2 worm cellular contexts compared by ENCODE assay signal in the genomic region with DNA sequence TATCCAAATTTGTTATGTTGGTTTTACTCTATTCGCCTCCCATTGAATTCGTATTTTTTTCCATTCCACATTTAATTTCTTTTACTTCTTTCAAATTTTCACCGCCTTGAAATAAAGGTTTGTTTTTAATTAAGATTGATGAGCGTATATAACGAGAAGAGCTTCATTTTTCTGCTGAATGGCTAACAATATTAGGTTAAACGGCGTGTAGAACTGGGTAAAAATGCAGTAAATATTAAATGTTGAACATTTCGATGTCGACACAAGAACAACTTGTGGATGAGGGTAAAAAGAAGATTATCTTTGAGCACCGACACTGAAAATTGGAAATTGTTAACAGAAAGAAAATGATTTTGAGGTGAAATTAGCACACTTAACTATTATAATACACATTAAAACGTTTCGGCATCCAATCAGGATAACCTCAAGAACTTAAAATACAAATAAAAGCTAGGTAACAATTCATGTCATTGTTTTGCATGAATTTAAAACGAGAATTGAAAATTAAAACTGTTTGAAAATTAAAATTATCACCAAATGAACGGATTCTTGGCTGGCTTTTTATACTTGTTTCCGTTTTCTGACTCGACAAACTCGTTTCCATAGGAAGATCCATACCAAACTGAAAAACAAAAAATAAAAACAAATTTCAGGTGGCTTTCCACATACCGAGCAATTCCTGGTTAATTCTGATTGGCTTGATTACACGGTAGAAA.
TF ChIP-seq lines count a peak whose summit lies in the region.

No protein-coding gene starts in this region.

TF ChIP-seq in whole organism, L4 larva, 104 proteins besides CTCF, POLR2A, EP300 and RAD21:
- TF ChIP-seq F49E8.2 (tag; optimal IDR thresholded peaks at IDR 0.05; lab: Kevin White, UChicago; ENCODE audit: borderline replicate concordance) (no peak), daf-12 (tag; optimal IDR thresholded peaks at IDR 0.05; lab: Kevin White, UChicago) (no peak), spr-3 (GFP tag; optimal IDR thresholded peaks at IDR 0.05; lab: Kevin White, UChicago) (no peak), aha-1 (tag; lab: Kevin White, UChicago) (peak; percentile 91), T20F7.1 (GFP tag; optimal IDR thresholded peaks at IDR 0.05; lab: Kevin White, UChicago) (peak; percentile 15), dmd-8 (GFP tag; IDR thresholded peaks at IDR 0.05; lab: Robert Waterston, UW) (no peak), unc-62 (GFP tag; optimal IDR thresholded peaks at IDR 0.05 in 1 of 2; lab: Kevin White, UChicago) (peak in 1 of 2 experiments; percentile 14), unc-62 (tag; optimal IDR thresholded peaks at IDR 0.05; lab: Kevin White, UChicago) (no peak), zag-1 (tag; optimal IDR thresholded peaks at IDR 0.05; lab: Kevin White, UChicago) (no peak), mep-1 (tag; optimal IDR thresholded peaks at IDR 0.05; lab: Kevin White, UChicago) (no peak), lin-38 (GFP tag; IDR thresholded peaks at IDR 0.05; lab: Robert Waterston, UW) (peak; percentile 30), attf-4 (tag; optimal IDR thresholded peaks at IDR 0.05; lab: Kevin White, UChicago) (no peak), arid-1 (GFP tag; conservative IDR thresholded peaks at IDR 0.05; lab: Robert Waterston, UW) (0 out of 2 replicates have a peak, but pooled peaks have one; percentile 30), zfp-2 (tag; optimal IDR thresholded peaks at IDR 0.05; lab: Kevin White, UChicago) (no peak), F44E2.7 (GFP tag; IDR thresholded peaks at IDR 0.05; lab: Robert Waterston, UW) (no peak), snpc-1.2 (GFP tag; IDR thresholded peaks at IDR 0.05; lab: Robert Waterston, UW) (peak; percentile 18; the same call in 1 of the 2 replicates), egl-43 (GFP tag; IDR thresholded peaks at IDR 0.05; lab: Robert Waterston, UW) (no peak), Y48G9A.11 (GFP tag; IDR thresholded peaks at IDR 0.05; lab: Robert Waterston, UW) (peak; percentile 15; the same call in 1 of the 2 replicates), lir-3 (tag; optimal IDR thresholded peaks at IDR 0.05; lab: Kevin White, UChicago) (no peak), unc-130 (GFP tag; optimal IDR thresholded peaks at IDR 0.05; lab: Kevin White, UChicago) (no peak)

TF ChIP-seq in whole organism, young adult, 124 proteins besides CTCF, POLR2A, EP300 and RAD21:
- no peak for TF ChIP-seq cebp-1 (GFP tag; IDR thresholded peaks at IDR 0.05; lab: Robert Waterston, UW)
- TF ChIP-seq cebp-1 (tag; optimal IDR thresholded peaks at IDR 0.05; lab: Kevin White, UChicago) = peak; percentile 31
- TF ChIP-seq madf-3 (GFP tag; IDR thresholded peaks at IDR 0.05; lab: Robert Waterston, UW) = 0 out of 2 replicates have a peak, but pooled peaks have one; percentile 22
- TF ChIP-seq ztf-6 (GFP tag; IDR thresholded peaks at IDR 0.05; lab: Robert Waterston, UW) = no peak
- no peak for TF ChIP-seq attf-3 (GFP tag; conservative IDR thresholded peaks at IDR 0.05; lab: Robert Waterston, UW)
- 0 out of 2 replicates have a peak, but pooled peaks have one; percentile 17 for TF ChIP-seq attf-6 (GFP tag; IDR thresholded peaks at IDR 0.05; lab: Robert Waterston, UW)
- peak in 1 of 2 experiments; percentile 3 for TF ChIP-seq rec-8 (tag; optimal IDR thresholded peaks at IDR 0.05; lab: Kevin White, UChicago)
- TF ChIP-seq F57C9.4 (tag; optimal IDR thresholded peaks at IDR 0.05; lab: Kevin White, UChicago) = no peak
- peak; percentile 24 for TF ChIP-seq xnd-1 (tag; optimal IDR thresholded peaks at IDR 0.05; lab: Kevin White, UChicago)
- peak; percentile 68; the same call in 1 of the 2 replicates for TF ChIP-seq Y56A3A.18 (GFP tag; IDR thresholded peaks at IDR 0.05; lab: Robert Waterston, UW)
- peak; percentile 17 for TF ChIP-seq chd-7 (tag; optimal IDR thresholded peaks at IDR 0.05; lab: Kevin White, UChicago)
- TF ChIP-seq rpc-1 (optimal IDR thresholded peaks at IDR 0.05; lab: Kevin White, UChicago) = no peak
- no peak for TF ChIP-seq rpc-1 (tag; optimal IDR thresholded peaks at IDR 0.05; lab: Kevin White, UChicago)
- peak; percentile 34; the same call in 1 of the 2 replicates for TF ChIP-seq D2030.7 (GFP tag; IDR thresholded peaks at IDR 0.05; lab: Robert Waterston, UW)
- TF ChIP-seq snpc-1.3 (tag; optimal IDR thresholded peaks at IDR 0.05; lab: Kevin White, UChicago; ENCODE audit: insufficient read depth) = peak; percentile 20
- TF ChIP-seq lsl-1 (GFP tag; optimal IDR thresholded peaks at IDR 0.05; lab: Kevin White, UChicago) = peak; percentile 2
- no peak for TF ChIP-seq hlh-12 (tag; optimal IDR thresholded peaks at IDR 0.05; lab: Kevin White, UChicago)
- TF ChIP-seq Y95B8A.8 (GFP tag; IDR thresholded peaks at IDR 0.05; lab: Robert Waterston, UW) = peak; percentile 80
- peak; percentile 44 for TF ChIP-seq him-1 (tag; optimal IDR thresholded peaks at IDR 0.05; lab: Kevin White, UChicago)
- peak; percentile 50 for TF ChIP-seq F52B5.7 (tag; optimal IDR thresholded peaks at IDR 0.05; lab: Kevin White, UChicago)
- TF ChIP-seq nhr-80 (tag; optimal IDR thresholded peaks at IDR 0.05; lab: Kevin White, UChicago) = no peak
- TF ChIP-seq snpc-3.4 (tag; optimal IDR thresholded peaks at IDR 0.05; lab: Kevin White, UChicago) = peak; percentile 1
- peak; percentile 62 for TF ChIP-seq madf-6 (GFP tag; IDR thresholded peaks at IDR 0.05; lab: Robert Waterston, UW)
- TF ChIP-seq dpff-1 (tag; optimal IDR thresholded peaks at IDR 0.05; lab: Kevin White, UChicago) = peak; percentile 43
- peak; percentile 12 for TF ChIP-seq atf-7 (tag; optimal IDR thresholded peaks at IDR 0.05; lab: Kevin White, UChicago)
- 0 out of 2 replicates have a peak, but pooled peaks have one; percentile 56 for TF ChIP-seq Y53G8AR.9 (GFP tag; conservative IDR thresholded peaks at IDR 0.05; lab: Robert Waterston, UW)
- TF ChIP-seq hmg-1.2 (GFP tag; IDR thresholded peaks at IDR 0.05; lab: Robert Waterston, UW) = no peak; the same call in 1 of the 2 replicates
- peak; percentile 84 for TF ChIP-seq hrde-1 (tag; optimal IDR thresholded peaks at IDR 0.05; lab: Kevin White, UChicago; ENCODE audit: borderline replicate concordance)
- TF ChIP-seq C17E4.6 (GFP tag; IDR thresholded peaks at IDR 0.05; lab: Robert Waterston, UW) = 0 out of 2 replicates have a peak, but pooled peaks have one; percentile 9
- TF ChIP-seq ztf-3 (GFP tag; optimal IDR thresholded peaks at IDR 0.05; lab: Kevin White, UChicago) = no peak
- TF ChIP-seq athp-1 (tag; optimal IDR thresholded peaks at IDR 0.05; lab: Kevin White, UChicago) = peak; percentile 69
- no peak for TF ChIP-seq Y67H2A.10 (GFP tag; conservative IDR thresholded peaks at IDR 0.05; lab: Robert Waterston, UW)
- peak; percentile 6 for TF ChIP-seq F10E7.11 (tag; optimal IDR thresholded peaks at IDR 0.05; lab: Kevin White, UChicago)
- peak; percentile 67; the same call in 1 of the 2 replicates for TF ChIP-seq Y79H2A.3 (GFP tag; conservative IDR thresholded peaks at IDR 0.05; lab: Robert Waterston, UW)
- TF ChIP-seq ccch-3 (GFP tag; optimal IDR thresholded peaks at IDR 0.05; lab: Kevin White, UChicago) = no peak
- TF ChIP-seq ZK185.1 (tag; optimal IDR thresholded peaks at IDR 0.05; lab: Kevin White, UChicago; ENCODE audit: poor library complexity, severe bottlenecking) = peak; percentile 1
- TF ChIP-seq nfyb-1 (GFP tag; IDR thresholded peaks at IDR 0.05; lab: Robert Waterston, UW) = peak; percentile 62; the same call in 1 of the 2 replicates
- no peak for TF ChIP-seq ztf-28 (GFP tag; IDR thresholded peaks at IDR 0.05; lab: Robert Waterston, UW)
- TF ChIP-seq ama-1 (optimal IDR thresholded peaks at IDR 0.05; lab: Kevin White, UChicago) = no peak
- peak in 1 of 2 experiments; percentile 57 for TF ChIP-seq ama-1 (GFP tag; optimal IDR thresholded peaks at IDR 0.05; lab: Kevin White, UChicago)
- peak; percentile 54 for TF ChIP-seq F49E8.2 (tag; optimal IDR thresholded peaks at IDR 0.05; lab: Kevin White, UChicago; ENCODE audit: insufficient read depth)
- no peak for TF ChIP-seq lag-1 (GFP tag; IDR thresholded peaks at IDR 0.05; lab: Robert Waterston, UW)
- TF ChIP-seq tbp1 (GFP tag; optimal IDR thresholded peaks at IDR 0.05; lab: Kevin White, UChicago) = peak; percentile 30
- 0 out of 2 replicates have a peak, but pooled peaks have one; percentile 21 for TF ChIP-seq B0336.3 (GFP tag; IDR thresholded peaks at IDR 0.05; lab: Robert Waterston, UW)
- TF ChIP-seq lin-54 (GFP tag; optimal IDR thresholded peaks at IDR 0.05; lab: Kevin White, UChicago) = peak; percentile 9
- peak; percentile 47; the same call in 1 of the 2 replicates for TF ChIP-seq lin-26 (GFP tag; IDR thresholded peaks at IDR 0.05; lab: Robert Waterston, UW)
- TF ChIP-seq die-1 (tag; optimal IDR thresholded peaks at IDR 0.05; lab: Kevin White, UChicago) = no peak
- TF ChIP-seq dpl-1 (GFP tag; optimal IDR thresholded peaks at IDR 0.05; lab: Kevin White, UChicago) = no peak
- 0 out of 2 replicates have a peak, but pooled peaks have one; percentile 30 for TF ChIP-seq ceh-100 (GFP tag; IDR thresholded peaks at IDR 0.05; lab: Robert Waterston, UW)
- peak; percentile 9 for TF ChIP-seq repo-1 (tag; optimal IDR thresholded peaks at IDR 0.05; lab: Kevin White, UChicago)
- peak; percentile 32 for TF ChIP-seq unc-130 (GFP tag; optimal IDR thresholded peaks at IDR 0.05; lab: Kevin White, UChicago)

Comparison
In these comparisons a context has a peak if more than half of its experiments do, and no peak if none do; other contexts are left out.
1. Of the 7 proteins assayed by ChIP-seq in both whole organism, young adult and whole organism, L4 larva: peak only in whole organism, young adult: F49E8.2 and unc-130; only in whole organism, L4 larva: none; in both: none; in neither: 3; mixed calls (peak in some experiments, not most) for 2.